Fruit fly (Drosophila melanogaster) whole organism, adult: ENCODE results near the gene Arr1.

Source experiments
- CG11617 ChIP-seq: fragments of 200-800 bp; sonication (Bioruptor generic); optimal IDR thresholded peaks from 2 replicates; lab custom pipeline; 2017; ENCODE audit warnings: mild to moderate bottlenecking, missing biosample characterization, missing genetic modification reagents, missing genetic modification characterization
- CG12768 ChIP-seq: fragments of 200-800 bp; sonication (Bioruptor generic); optimal IDR thresholded peaks from 2 replicates; lab custom pipeline; 2017; ENCODE audit warnings: missing biosample characterization, missing genetic modification characterization, mild to moderate bottlenecking, moderate library complexity, missing genetic modification reagents
- CG14711 ChIP-seq: fragments of 200-800 bp; sonication (Bioruptor generic); optimal IDR thresholded peaks from 2 replicates; lab custom pipeline; 2018; ENCODE audit warnings: missing biosample characterization, mild to moderate bottlenecking, missing genetic modification characterization, moderate library complexity
- CG33017 ChIP-seq: fragments of 200-800 bp; sonication (Bioruptor generic); optimal IDR thresholded peaks from 2 replicates; lab custom pipeline; 2018; ENCODE audit warnings: missing biosample characterization, mild to moderate bottlenecking, missing genetic modification characterization, moderate library complexity
- CG5204 ChIP-seq: fragments of 200-800 bp; sonication (Bioruptor generic); optimal IDR thresholded peaks from 2 replicates; lab custom pipeline; 2016; ENCODE audit warnings: missing biosample characterization, missing genetic modification characterization
- CG7101 ChIP-seq: fragments of 200-800 bp; sonication (Bioruptor generic); optimal IDR thresholded peaks from 2 replicates; lab custom pipeline; 2018; ENCODE audit warnings: missing biosample characterization, mild to moderate bottlenecking, missing genetic modification characterization, moderate library complexity
- Clk ChIP-seq: fragments of 200-800 bp; sonication (Bioruptor generic); optimal IDR thresholded peaks from 2 replicates; lab custom pipeline; 2017; ENCODE audit warnings: missing biosample characterization, missing genetic modification characterization
- Crg-1 ChIP-seq: fragments of 200-800 bp; sonication (Bioruptor generic); optimal IDR thresholded peaks from 2 replicates; lab custom pipeline; 2016; ENCODE audit warnings: missing biosample characterization, missing genetic modification characterization
- Hr96 ChIP-seq: fragments of 200-800 bp; sonication (Bioruptor generic); optimal IDR thresholded peaks from 2 replicates; lab custom pipeline; 2016; ENCODE audit warnings: missing biosample characterization, missing genetic modification characterization
- bab1 ChIP-seq: fragments of 200-800 bp; sonication (Bioruptor generic); optimal IDR thresholded peaks from 3 replicates; lab custom pipeline; 2019; ENCODE audit warnings: missing biosample characterization, mild to moderate bottlenecking, missing genetic modification characterization, moderate library complexity
- cic ChIP-seq: fragments of 200-800 bp; sonication (Bioruptor generic); optimal IDR thresholded peaks from 2 replicates; lab custom pipeline; 2017; ENCODE audit warnings: missing biosample characterization, mild to moderate bottlenecking, missing genetic modification characterization, moderate library complexity
- cnc ChIP-seq, 2 experiments: fragments of >200 bp; optimal IDR thresholded peaks; 2 replicates each; lab custom pipeline; 2017
- tj ChIP-seq: fragments of 200-800 bp; sonication (Bioruptor generic); optimal IDR thresholded peaks from 3 replicates; lab custom pipeline; 2017; ENCODE audit warnings: missing biosample characterization, mild to moderate bottlenecking, missing genetic modification characterization, moderate library complexity

- TF ChIP-seq cic (GFP tag; lab: Kevin White, UChicago), result peak; percentile 41
- no peak for TF ChIP-seq cnc (optimal IDR thresholded peaks at IDR 0.05; lab: Kevin White, UChicago)
- no peak for TF ChIP-seq CG11617
- no peak for TF ChIP-seq Hr96 (GFP tag; lab: Kevin White, UChicago)
- TF ChIP-seq bab1 (GFP tag; lab: Kevin White, UChicago), result no peak
- TF ChIP-seq CG33017 (tag; lab: Kevin White, UChicago), result no peak
- no peak for TF ChIP-seq Crg-1 (GFP tag; lab: Kevin White, UChicago)
- no peak for TF ChIP-seq CG14711
- TF ChIP-seq CG5204 (GFP tag; lab: Kevin White, UChicago), result no peak
- no peak for TF ChIP-seq CG7101 (tag; lab: Kevin White, UChicago)
- TF ChIP-seq CG12768 (GFP tag; lab: Kevin White, UChicago), result no peak
- TF ChIP-seq Clk (GFP tag; lab: Kevin White, UChicago), result no peak
- TF ChIP-seq tj (GFP tag; lab: Kevin White, UChicago), result no peak
Measured at dm6 chr2L:18114176-18114703, 36.2 kb downstream of the Arr1 start, which contains the start of gene CG15152.
